Fruit fly (Drosophila melanogaster) whole organism, embryonic: ENCODE data around the gene frtz.
A peak's percentile ranks its signal among the peaks of the same experiment; 100 is the strongest.

Source experiments
- Antp ChIP-seq: fragments of 200-800 bp; sonication (Bioruptor generic); optimal IDR thresholded peaks from 3 replicates; lab custom pipeline; 2016; ENCODE audit warnings: missing biosample characterization, missing genetic modification characterization
- Asciz ChIP-seq: fragments of 200-800 bp; sonication (Bioruptor generic); optimal IDR thresholded peaks from 2 replicates; lab custom pipeline; 2017; ENCODE audit warnings: missing biosample characterization, mild to moderate bottlenecking, missing genetic modification characterization, missing genetic modification reagents
- Awh ChIP-seq: fragments of 200-800 bp; sonication (Bioruptor generic); IDR thresholded peaks from 2 replicates; pipeline ENCODE4, ENCODE4 v1.3.6; 2022; ENCODE audit warnings: missing biosample characterization, missing genetic modification characterization
- CG1024 ChIP-seq: fragments of 200-800 bp; sonication (Bioruptor generic); IDR thresholded peaks from 2 replicates; pipeline ENCODE4 v1.3.6; 2022; ENCODE audit warnings: missing biosample characterization, missing genetic modification characterization
- CG10274 ChIP-seq: fragments of 200-800 bp; sonication (Bioruptor generic); optimal IDR thresholded peaks from 3 replicates; lab custom pipeline; 2017; ENCODE audit warnings: missing biosample characterization, mild to moderate bottlenecking, missing genetic modification characterization
- CG10654 ChIP-seq: fragments of 200-800 bp; sonication (Bioruptor generic); optimal IDR thresholded peaks from 2 replicates; lab custom pipeline; 2016; ENCODE audit warnings: missing biosample characterization, missing genetic modification characterization
- CG10959 ChIP-seq: fragments of 200-800 bp; sonication (Bioruptor generic); IDR thresholded peaks from 2 replicates; pipeline ENCODE4 v1.3.6; 2022; ENCODE audit warnings: missing biosample characterization, missing genetic modification characterization
- CG12071 ChIP-seq: fragments of 200-800 bp; sonication (Bioruptor generic); optimal IDR thresholded peaks from 3 replicates; lab custom pipeline; 2018; ENCODE audit warnings: missing biosample characterization, mild to moderate bottlenecking, missing genetic modification characterization
- CG12219 ChIP-seq: fragments of 200-800 bp; sonication (Bioruptor generic); optimal IDR thresholded peaks from 3 replicates; lab custom pipeline; 2018; ENCODE audit warnings: missing biosample characterization, mild to moderate bottlenecking, missing genetic modification characterization
- CG12769 ChIP-seq: fragments of 200-800 bp; sonication (Bioruptor generic); optimal IDR thresholded peaks from 2 replicates; lab custom pipeline; 2019; ENCODE audit warnings: missing biosample characterization, mild to moderate bottlenecking, missing genetic modification characterization, moderate library complexity
- CG14667 ChIP-seq: fragments of 200-800 bp; sonication (Bioruptor generic); IDR thresholded peaks from 2 replicates; pipeline ENCODE4 v1.3.6; 2022; ENCODE audit warnings: missing biosample characterization, missing genetic modification characterization
- CG14710 ChIP-seq: fragments of 200-800 bp; sonication (Bioruptor generic); optimal IDR thresholded peaks from 3 replicates; lab custom pipeline; 2019; ENCODE audit warnings: missing biosample characterization, mild to moderate bottlenecking, missing genetic modification characterization, moderate library complexity
- CG14860 ChIP-seq: fragments of 200-800 bp; sonication (Bioruptor generic); IDR thresholded peaks from 3 replicates; pipeline ENCODE4 v1.3.6; 2022; ENCODE audit warnings: missing biosample characterization, missing genetic modification characterization; ENCODE audit not compliant: partially characterized antibody
- CG15514 ChIP-seq: fragments of 200-800 bp; sonication (Bioruptor generic); optimal IDR thresholded peaks from 3 replicates; lab custom pipeline; 2017; ENCODE audit warnings: missing biosample characterization, missing genetic modification characterization, mild to moderate bottlenecking, moderate library complexity, missing genetic modification reagents
- CG16863 ChIP-seq: fragments of 200-800 bp; sonication (Bioruptor generic); optimal IDR thresholded peaks from 3 replicates; lab custom pipeline; 2016; ENCODE audit warnings: missing biosample characterization, missing genetic modification characterization
- CG17186 ChIP-seq: fragments of 200-800 bp; sonication (Bioruptor generic); optimal IDR thresholded peaks from 3 replicates; lab custom pipeline; 2017; ENCODE audit warnings: missing biosample characterization, missing genetic modification reagents, missing genetic modification characterization
- CG18619 ChIP-seq: fragments of 200-800 bp; sonication (Bioruptor generic); optimal IDR thresholded peaks from 3 replicates; lab custom pipeline; 2017; ENCODE audit warnings: missing biosample characterization, mild to moderate bottlenecking, missing genetic modification characterization
- CG2712 ChIP-seq: fragments of 200-800 bp; optimal IDR thresholded peaks from 3 replicates; lab custom pipeline; 2019; ENCODE audit warnings: missing biosample characterization, mild to moderate bottlenecking, missing genetic modification characterization, moderate library complexity
- CG30020 ChIP-seq: fragments of 200-800 bp; optimal IDR thresholded peaks from 2 replicates; lab custom pipeline; 2019; ENCODE audit warnings: missing biosample characterization, mild to moderate bottlenecking, missing genetic modification characterization, moderate library complexity
- CG31388 ChIP-seq: fragments of 200-800 bp; sonication (Bioruptor generic); optimal IDR thresholded peaks from 2 replicates; lab custom pipeline; 2016; ENCODE audit warnings: missing biosample characterization, missing genetic modification characterization
- CG32772 ChIP-seq: fragments of 200-800 bp; sonication (Bioruptor generic); IDR thresholded peaks from 2 replicates; pipeline ENCODE4 v1.3.6; 2022; ENCODE audit warnings: missing biosample characterization, missing genetic modification characterization
- CG3838 ChIP-seq: fragments of 200-800 bp; sonication (Bioruptor generic); optimal IDR thresholded peaks from 3 replicates; lab custom pipeline; 2016; ENCODE audit warnings: missing biosample characterization, missing genetic modification characterization
- CG43689 ChIP-seq: fragments of 200-800 bp; sonication (Bioruptor generic); IDR thresholded peaks from 2 replicates; pipeline ENCODE4 v1.3.6; 2022; ENCODE audit warnings: missing biosample characterization, missing genetic modification characterization
- CG6254 ChIP-seq: fragments of 200-800 bp; sonication (Bioruptor generic); optimal IDR thresholded peaks from 3 replicates; lab custom pipeline; 2017; ENCODE audit warnings: mild to moderate bottlenecking, missing biosample characterization, missing genetic modification reagents, missing genetic modification characterization
- CG6272 ChIP-seq: fragments of 200-800 bp; sonication (Bioruptor generic); IDR thresholded peaks from 2 replicates; pipeline ENCODE4 v1.3.6; 2022; ENCODE audit warnings: missing biosample characterization, missing genetic modification characterization
- CG6813 ChIP-seq: fragments of 200-800 bp; sonication (Bioruptor generic); optimal IDR thresholded peaks from 2 replicates; lab custom pipeline; 2017; ENCODE audit warnings: missing biosample characterization, missing genetic modification characterization, mild to moderate bottlenecking, moderate library complexity, missing genetic modification reagents
- CG6854 ChIP-seq: fragments of 200-800 bp; sonication (Bioruptor generic); optimal IDR thresholded peaks from 3 replicates; lab custom pipeline; 2017; ENCODE audit warnings: missing biosample characterization, mild to moderate bottlenecking, missing genetic modification characterization
- CG7372 ChIP-seq: fragments of 200-800 bp; sonication (Bioruptor generic); IDR thresholded peaks from 2 replicates; pipeline ENCODE4 v1.3.6; 2022; ENCODE audit warnings: missing biosample characterization, missing genetic modification characterization
- CG8478 ChIP-seq: fragments of >200 bp; optimal IDR thresholded peaks from 2 replicates; lab custom pipeline; 2018
- CG9437 ChIP-seq: fragments of 200-800 bp; sonication (Bioruptor generic); optimal IDR thresholded peaks from 2 replicates; lab custom pipeline; 2018; ENCODE audit warnings: missing biosample characterization, mild to moderate bottlenecking, missing genetic modification characterization
- D19A ChIP-seq: fragments of 200-800 bp; optimal IDR thresholded peaks from 3 replicates; lab custom pipeline; 2019; ENCODE audit warnings: missing biosample characterization, mild to moderate bottlenecking, missing genetic modification characterization, moderate library complexity
- HmgZ ChIP-seq: fragments of 200-800 bp; sonication (Bioruptor generic); optimal IDR thresholded peaks from 2 replicates; lab custom pipeline; 2018; ENCODE audit warnings: missing biosample characterization, mild to moderate bottlenecking, missing genetic modification characterization
- Lhr ChIP-seq: fragments of 200-800 bp; sonication (Bioruptor generic); optimal IDR thresholded peaks from 3 replicates; lab custom pipeline; 2017; ENCODE audit warnings: mild to moderate bottlenecking, missing biosample characterization, missing genetic modification reagents, missing genetic modification characterization
- Med ChIP-seq: fragments of 200-800 bp; sonication (Bioruptor generic); peaks from one replicate; lab custom pipeline; 2016; ENCODE audit warnings: missing biosample characterization, missing genetic modification characterization, mild to moderate bottlenecking, inconsistent platforms, moderate library complexity
- Myb ChIP-seq: fragments of 200-800 bp; sonication (Bioruptor generic); optimal IDR thresholded peaks from 2 replicates; lab custom pipeline; 2016; ENCODE audit warnings: missing biosample characterization, missing genetic modification characterization
- NK7.1 ChIP-seq: fragments of 200-800 bp; sonication (Bioruptor generic); optimal IDR thresholded peaks from 3 replicates; lab custom pipeline; 2016; ENCODE audit warnings: missing biosample characterization, missing genetic modification characterization
- Sry-δ ChIP-seq: fragments of 200-800 bp; sonication (Bioruptor generic); optimal IDR thresholded peaks from 2 replicates; lab custom pipeline; 2016; ENCODE audit warnings: missing biosample characterization, missing genetic modification characterization
- Taf1 ChIP-seq: fragments of 200-800 bp; sonication (Bioruptor generic); IDR thresholded peaks from 2 replicates; pipeline ENCODE4 v1.3.6; 2022; ENCODE audit warnings: missing biosample characterization, missing genetic modification characterization
- ab ChIP-seq: fragments of 200-800 bp; sonication (Bioruptor generic); optimal IDR thresholded peaks from 2 replicates; lab custom pipeline; 2016; ENCODE audit warnings: missing biosample characterization, missing genetic modification characterization
- bsh ChIP-seq, 2 experiments: fragments of 200-800 bp; sonication (Bioruptor generic); optimal IDR thresholded peaks; 2 replicates each; lab custom pipeline; 2017 to 2018; ENCODE audit warnings: mild to moderate bottlenecking in 2 of 2, missing biosample characterization in 2 of 2, missing genetic modification characterization in 2 of 2, moderate library complexity in 1 of 2
- cas ChIP-seq: fragments of 200-800 bp; sonication (Bioruptor generic); IDR thresholded peaks from 2 replicates; pipeline ENCODE4 v1.3.6; 2022; ENCODE audit warnings: missing biosample characterization, missing genetic modification characterization
- danr ChIP-seq: fragments of 200-800 bp; sonication (Bioruptor generic); IDR thresholded peaks from 2 replicates; pipeline ENCODE4 v1.3.6; 2022; ENCODE audit warnings: missing biosample characterization, missing genetic modification characterization
- dimm ChIP-seq: fragments of 200-800 bp; sonication (Bioruptor generic); IDR thresholded peaks from 2 replicates; pipeline ENCODE4 v1.3.6; 2022; ENCODE audit warnings: missing biosample characterization, missing genetic modification characterization
- dpn ChIP-seq, 2 experiments: fragments of 200-800 bp; sonication (Bioruptor generic); optimal IDR thresholded peaks; 3 replicates each; lab custom pipeline; 2016; ENCODE audit warnings: missing biosample characterization in 2 of 2, missing genetic modification characterization in 2 of 2
- ems ChIP-seq: fragments of 200-800 bp; sonication (Bioruptor generic); optimal IDR thresholded peaks from 3 replicates; lab custom pipeline; 2016; ENCODE audit warnings: missing biosample characterization, missing genetic modification characterization
- kni ChIP-seq: fragments of 200-800 bp; sonication (Bioruptor generic); optimal IDR thresholded peaks from 3 replicates; lab custom pipeline; 2017; ENCODE audit warnings: mild to moderate bottlenecking, missing biosample characterization, missing genetic modification reagents, missing genetic modification characterization
- org-1 ChIP-seq: fragments of 200-800 bp; sonication (Bioruptor generic); optimal IDR thresholded peaks from 2 replicates; lab custom pipeline; 2017; ENCODE audit warnings: missing biosample characterization, missing genetic modification characterization
- p53 ChIP-seq: fragments of 200-800 bp; sonication (Bioruptor generic); optimal IDR thresholded peaks from 2 replicates; lab custom pipeline; 2016; ENCODE audit warnings: missing biosample characterization, missing genetic modification characterization
- pho ChIP-seq: fragments of 200-800 bp; sonication (Bioruptor generic); optimal IDR thresholded peaks from 2 replicates; lab custom pipeline; 2016; ENCODE audit warnings: missing biosample characterization, missing genetic modification characterization
- run ChIP-seq: fragments of 200-800 bp; sonication (Bioruptor generic); optimal IDR thresholded peaks from 3 replicates; lab custom pipeline; 2018; ENCODE audit warnings: missing biosample characterization, mild to moderate bottlenecking, missing genetic modification characterization
- unpg ChIP-seq: fragments of 200-800 bp; sonication (Bioruptor generic); optimal IDR thresholded peaks from 3 replicates; lab custom pipeline; 2018; ENCODE audit warnings: missing biosample characterization, mild to moderate bottlenecking, missing genetic modification characterization, moderate library complexity
- z ChIP-seq: fragments of 200-800 bp; sonication (Bioruptor generic); IDR thresholded peaks from 3 replicates; pipeline ENCODE4 v1.3.6; 2022; ENCODE audit warnings: missing biosample characterization, missing genetic modification characterization

The frtz gene

dm6 chr2L:1710224-1710623, 5.4 kb downstream of the frtz start, which contains the start of the genes CG17660 and mRpL48 (continued):
- TF ChIP-seq org-1 (GFP tag; lab: Kevin White, UChicago), result no peak
- no peak for TF ChIP-seq CG32772 (GFP tag; lab: Robert Waterston, UW)
- TF ChIP-seq CG18619 (GFP tag; lab: Kevin White, UChicago), result no peak
- no peak for TF ChIP-seq CG6813 (GFP tag; lab: Kevin White, UChicago)
- TF ChIP-seq CG30020 (tag; lab: Kevin White, UChicago), result no peak
- no peak for TF ChIP-seq CG12219 (GFP tag; lab: Kevin White, UChicago)
- peak; percentile 86 for TF ChIP-seq Med
- no peak for TF ChIP-seq Awh
- TF ChIP-seq CG14710 (tag; lab: Kevin White, UChicago), result peak; percentile 65
- TF ChIP-seq CG2712 (tag; lab: Kevin White, UChicago), result no peak
- TF ChIP-seq p53, result no peak
- TF ChIP-seq ab (GFP tag; lab: Kevin White, UChicago), result no peak
- no peak for TF ChIP-seq CG1024 (GFP tag; lab: Robert Waterston, UW)
- no peak for TF ChIP-seq D19A
- TF ChIP-seq CG43689 (GFP tag; lab: Robert Waterston, UW), result no peak
- peak; percentile 45; the same call in 1 of the 3 replicates for TF ChIP-seq CG14860 (GFP tag; lab: Robert Waterston, UW)
- no peak for TF ChIP-seq cas
- no peak for TF ChIP-seq Taf1 (GFP tag; lab: Robert Waterston, UW)
- TF ChIP-seq CG15514 (GFP tag; lab: Kevin White, UChicago), result peak; percentile 83
- TF ChIP-seq danr, result no peak
- TF ChIP-seq CG31388 (GFP tag; lab: Kevin White, UChicago), result no peak
- no peak for TF ChIP-seq CG10274
- TF ChIP-seq Antp, result no peak
- TF ChIP-seq CG12769 (tag; lab: Kevin White, UChicago), result no peak
- TF ChIP-seq CG7372 (GFP tag; lab: Robert Waterston, UW), result no peak
- peak; percentile 18 for TF ChIP-seq ems (GFP tag; lab: Kevin White, UChicago)
- TF ChIP-seq CG16863 (GFP tag; lab: Kevin White, UChicago), result no peak
- TF ChIP-seq run (tag; lab: Kevin White, UChicago), result no peak
- TF ChIP-seq CG10959 (GFP tag; lab: Robert Waterston, UW), result no peak
- peak; percentile 22 for TF ChIP-seq Lhr (GFP tag; lab: Kevin White, UChicago)
- TF ChIP-seq CG6254 (GFP tag; lab: Kevin White, UChicago), result no peak
- peak; percentile 12 for TF ChIP-seq kni (GFP tag; lab: Kevin White, UChicago)
- no peak for TF ChIP-seq CG6854 (GFP tag; lab: Kevin White, UChicago)
- TF ChIP-seq Sry-δ (GFP tag; lab: Kevin White, UChicago), result peak; percentile 73
- TF ChIP-seq Asciz, result no peak
- no peak for TF ChIP-seq dimm (GFP tag; lab: Robert Waterston, UW)
- TF ChIP-seq NK7.1, result no peak
- peak; percentile 74 for TF ChIP-seq CG17186 (GFP tag; lab: Kevin White, UChicago)
- TF ChIP-seq bsh (GFP tag; optimal IDR thresholded peaks at IDR 0.05; lab: Kevin White, UChicago), result peak in 1 of 2 experiments; percentile 13
- no peak for TF ChIP-seq CG8478 (lab: Kevin White, UChicago)
- peak in 1 of 2 experiments; percentile 4 for TF ChIP-seq dpn (GFP tag; optimal IDR thresholded peaks at IDR 0.05; lab: Kevin White, UChicago)
- TF ChIP-seq Myb (GFP tag; lab: Kevin White, UChicago), result peak; percentile 32
- TF ChIP-seq HmgZ (tag; lab: Kevin White, UChicago), result peak; percentile 86
- TF ChIP-seq CG6272, result no peak
- no peak for TF ChIP-seq CG10654
- peak; percentile 32 for TF ChIP-seq CG9437 (GFP tag; lab: Kevin White, UChicago)
- TF ChIP-seq CG12071, result no peak
- TF ChIP-seq pho (GFP tag; lab: Kevin White, UChicago), result peak; percentile 35
- TF ChIP-seq unpg (GFP tag; lab: Kevin White, UChicago), result peak; percentile 6
- TF ChIP-seq CG14667 (GFP tag; lab: Robert Waterston, UW), result no peak
- TF ChIP-seq z (GFP tag; lab: Robert Waterston, UW), result no peak
- TF ChIP-seq CG3838 (GFP tag; lab: Kevin White, UChicago), result no peak
